Worm (Caenorhabditis elegans): ENCODE measurements around the gene ndx-2.
A peak's percentile ranks its signal among the peaks of the same experiment; 100 is the strongest.
"Not testable (repeated sequence)": the region's sequence is repeated elsewhere in the genome, so short reads cannot be mapped to it uniquely, and the experiment has no call there.

Gene ndx-2

ce11 chrV:2638545-2638944 is 26.3 kb downstream of the ndx-2 start, which contains the start of gene W02H5.19 (continued):
- TF ChIP-seq hlh-15 (tag; optimal IDR thresholded peaks at IDR 0.05) (no peak), lim-6 (tag; optimal IDR thresholded peaks at IDR 0.05) (peak; percentile 80), K09A11.1 (tag; optimal IDR thresholded peaks at IDR 0.05; ENCODE audit: insufficient read depth) (no peak), K02D7.2 (tag; optimal IDR thresholded peaks at IDR 0.05) (no peak), madf-2 (tag; optimal IDR thresholded peaks at IDR 0.05) (no peak), nhr-11 (tag; optimal IDR thresholded peaks at IDR 0.05) (no peak), ceh-9 (tag; optimal IDR thresholded peaks at IDR 0.05) (no peak), ama-1 (optimal IDR thresholded peaks at IDR 0.05) (no peak), syd-9 (tag; optimal IDR thresholded peaks at IDR 0.05) (no peak), pha-4 (tag; optimal IDR thresholded peaks at IDR 0.05) (no peak), pag-3 (tag; optimal IDR thresholded peaks at IDR 0.05; ENCODE audit: borderline replicate concordance) (no peak), lin-11 (tag; optimal IDR thresholded peaks at IDR 0.05) (no peak), tbx-2 (tag; optimal IDR thresholded peaks at IDR 0.05) (peak; percentile 87), ceh-31 (tag; optimal IDR thresholded peaks at IDR 0.05) (peak; percentile 97), ceh-22 (tag; optimal IDR thresholded peaks at IDR 0.05) (no peak), ceh-48 (tag; optimal IDR thresholded peaks at IDR 0.05) (no peak)

ce11 chrV:2625360-2625759 is 39.4 kb downstream of the ndx-2 start, which contains the start of gene sknr-1:
Gene sknr-1 (minus strand): TSS chrV:2625460.
- not testable (repeated sequence) for TF ChIP-seq mec-3 (tag; optimal IDR thresholded peaks at IDR 0.05; ENCODE audit: borderline replicate concordance); pha-2 (tag; optimal IDR thresholded peaks at IDR 0.05); ztf-16 (tag; optimal IDR thresholded peaks at IDR 0.05)

- TF ChIP-seq tbx-2 (tag; optimal IDR thresholded peaks at IDR 0.05) (no peak), hlh-13 (GFP tag; optimal IDR thresholded peaks at IDR 0.05) (no peak), K02D7.2 (tag; optimal IDR thresholded peaks at IDR 0.05) (no peak), ceh-19 (GFP tag; optimal IDR thresholded peaks at IDR 0.05) (no peak), F13H6.1 (tag; optimal IDR thresholded peaks at IDR 0.05) (no peak), nhr-232 (tag; optimal IDR thresholded peaks at IDR 0.05) (no peak), Y22D7AL.16 (tag; optimal IDR thresholded peaks at IDR 0.05) (no peak), ceh-48 (tag; optimal IDR thresholded peaks at IDR 0.05) (no peak), ttx-3 (tag; optimal IDR thresholded peaks at IDR 0.05) (no peak)
Observed at ce11 chrV:2623765-2624164, 41.0 kb downstream of the ndx-2 start.

ce11 chrV:2621879-2622278 is 42.9 kb downstream of the ndx-2 start, which contains the start of gene srh-271:
Gene srh-271 (minus strand): TSS chrV:2621979.
- TF ChIP-seq fkh-6 (tag; optimal IDR thresholded peaks at IDR 0.05) (no peak), C08G9.2 (tag; optimal IDR thresholded peaks at IDR 0.05) (no peak), K09A11.1 (tag; optimal IDR thresholded peaks at IDR 0.05; ENCODE audit: insufficient read depth) (no peak), ceh-19 (GFP tag; optimal IDR thresholded peaks at IDR 0.05) (no peak), ceh-48 (tag; optimal IDR thresholded peaks at IDR 0.05) (no peak), hlh-13 (GFP tag; optimal IDR thresholded peaks at IDR 0.05) (no peak), elt-4 (tag; optimal IDR thresholded peaks at IDR 0.05) (no peak)

ce11 chrV:2617499-2617898 is 47.3 kb downstream of the ndx-2 start:
- no peak for TF ChIP-seq hlh-30 (tag; optimal IDR thresholded peaks at IDR 0.05; ENCODE audit: insufficient read depth)
- TF ChIP-seq T23F11.4 (GFP tag; optimal IDR thresholded peaks at IDR 0.05): no peak
- TF ChIP-seq nhr-232 (tag; optimal IDR thresholded peaks at IDR 0.05): no peak
- TF ChIP-seq F13H6.1 (tag; optimal IDR thresholded peaks at IDR 0.05): no peak
- no peak for TF ChIP-seq sox-2 (GFP tag; IDR thresholded peaks at IDR 0.05)
- no peak for TF ChIP-seq hlh-8 (tag; optimal IDR thresholded peaks at IDR 0.05)
- TF ChIP-seq fkh-10 (GFP tag; optimal IDR thresholded peaks at IDR 0.05): no peak
- no peak for TF ChIP-seq pha-2 (tag; optimal IDR thresholded peaks at IDR 0.05)
- TF ChIP-seq K02D7.2 (tag; optimal IDR thresholded peaks at IDR 0.05): no peak
- TF ChIP-seq npax-4 (tag; optimal IDR thresholded peaks at IDR 0.05): no peak
- TF ChIP-seq ceh-14 (tag; optimal IDR thresholded peaks at IDR 0.05): no peak
- TF ChIP-seq che-1 (tag; optimal IDR thresholded peaks at IDR 0.05): no peak
- no peak for TF ChIP-seq ceh-19 (GFP tag; optimal IDR thresholded peaks at IDR 0.05)
- TF ChIP-seq nhr-11 (tag; optimal IDR thresholded peaks at IDR 0.05): no peak
- no peak for TF ChIP-seq ceh-22 (tag; optimal IDR thresholded peaks at IDR 0.05)
- TF ChIP-seq ets-4 (tag; optimal IDR thresholded peaks at IDR 0.05): no peak
- no peak for TF ChIP-seq pat-9 (tag; optimal IDR thresholded peaks at IDR 0.05)
- TF ChIP-seq pax-1 (tag; optimal IDR thresholded peaks at IDR 0.05): no peak

Measured in whole organism, late embryonic.